Fruit fly (Drosophila melanogaster) whole organism, embryonic: Measurements from ENCODE around the gene PIG-S.

ENCODE experiments used
- CG10267 ChIP-seq: fragments of 200-800 bp; sonication (Bioruptor generic); optimal IDR thresholded peaks from 2 replicates; lab custom pipeline; 2018; ENCODE audit warnings: missing biosample characterization, mild to moderate bottlenecking, missing genetic modification characterization, moderate library complexity
- CG10543 ChIP-seq: fragments of 200-800 bp; sonication (Bioruptor generic); optimal IDR thresholded peaks from 3 replicates; lab custom pipeline; 2017; ENCODE audit warnings: missing biosample characterization, mild to moderate bottlenecking, missing genetic modification characterization, moderate library complexity
- CG12391 ChIP-seq: fragments of 200-800 bp; sonication (Bioruptor generic); optimal IDR thresholded peaks from 3 replicates; lab custom pipeline; 2018; ENCODE audit warnings: missing biosample characterization, mild to moderate bottlenecking, missing genetic modification characterization, moderate library complexity
- CG15073 ChIP-seq: fragments of 200-800 bp; sonication (Bioruptor generic); optimal IDR thresholded peaks from 2 replicates; lab custom pipeline; 2016; ENCODE audit warnings: missing biosample characterization, missing genetic modification characterization
- CG1603 ChIP-seq: fragments of 200-800 bp; sonication (Bioruptor generic); optimal IDR thresholded peaks from 2 replicates; lab custom pipeline; 2019; ENCODE audit warnings: missing biosample characterization, mild to moderate bottlenecking, missing genetic modification characterization, moderate library complexity
- CG17829 ChIP-seq: fragments of 200-800 bp; optimal IDR thresholded peaks from 2 replicates; lab custom pipeline; 2019; ENCODE audit warnings: missing biosample characterization, mild to moderate bottlenecking, missing genetic modification characterization, moderate library complexity
- CG2202 ChIP-seq: fragments of 200-800 bp; sonication (Bioruptor generic); optimal IDR thresholded peaks from 2 replicates; lab custom pipeline; 2018; ENCODE audit warnings: missing biosample characterization, mild to moderate bottlenecking, missing genetic modification characterization
- CG32772 ChIP-seq: fragments of 200-800 bp; sonication (Bioruptor generic); IDR thresholded peaks from 2 replicates; pipeline ENCODE4 v1.3.6; 2022; ENCODE audit warnings: missing biosample characterization, missing genetic modification characterization
- CG33557 ChIP-seq: fragments of 200-800 bp; sonication (Bioruptor generic); optimal IDR thresholded peaks from 2 replicates; lab custom pipeline; 2019; ENCODE audit warnings: missing biosample characterization, mild to moderate bottlenecking, missing genetic modification characterization, moderate library complexity
- CG3847 ChIP-seq: fragments of 200-800 bp; sonication (Bioruptor generic); IDR thresholded peaks from 2 replicates; pipeline ENCODE4 v1.3.6; 2022; ENCODE audit warnings: missing biosample characterization, missing genetic modification characterization
- CG42726 ChIP-seq: fragments of 200-800 bp; sonication (Bioruptor generic); IDR thresholded peaks from 2 replicates; pipeline ENCODE4 v1.3.6; 2022; ENCODE audit warnings: missing biosample characterization, missing genetic modification characterization; ENCODE audit not compliant: partially characterized antibody
- CG6654 ChIP-seq: fragments of 200-800 bp; sonication (Bioruptor generic); optimal IDR thresholded peaks from 2 replicates; lab custom pipeline; 2017; ENCODE audit warnings: missing biosample characterization, mild to moderate bottlenecking, missing genetic modification characterization
- CG6813 ChIP-seq: fragments of 200-800 bp; sonication (Bioruptor generic); optimal IDR thresholded peaks from 2 replicates; lab custom pipeline; 2017; ENCODE audit warnings: missing biosample characterization, missing genetic modification characterization, mild to moderate bottlenecking, moderate library complexity, missing genetic modification reagents
- CG7928 ChIP-seq: fragments of 200-800 bp; sonication (Bioruptor generic); optimal IDR thresholded peaks from 2 replicates; lab custom pipeline; 2017; ENCODE audit warnings: missing biosample characterization, mild to moderate bottlenecking, missing genetic modification characterization
- CG7963 ChIP-seq: fragments of 200-800 bp; sonication (Bioruptor generic); IDR thresholded peaks from 3 replicates; pipeline ENCODE4 v1.3.6; 2022; ENCODE audit warnings: missing biosample characterization, missing genetic modification characterization; ENCODE audit not compliant: partially characterized antibody
- CTCF ChIP-seq: fragments of 200-800 bp; sonication (Bioruptor generic); optimal IDR thresholded peaks from 2 replicates; lab custom pipeline; 2017; ENCODE audit warnings: missing biosample characterization, mild to moderate bottlenecking, missing genetic modification characterization, moderate library complexity
- D19B ChIP-seq: fragments of 200-800 bp; sonication (Bioruptor generic); optimal IDR thresholded peaks from 2 replicates; lab custom pipeline; 2017; ENCODE audit warnings: missing biosample characterization, mild to moderate bottlenecking, missing genetic modification characterization
- HLH54F ChIP-seq: fragments of 200-800 bp; sonication (Bioruptor generic); optimal IDR thresholded peaks from 3 replicates; lab custom pipeline; 2016; ENCODE audit warnings: missing biosample characterization, missing genetic modification characterization
- HmgD ChIP-seq: fragments of 200-800 bp; sonication (Bioruptor generic); optimal IDR thresholded peaks from 3 replicates; lab custom pipeline; 2016; ENCODE audit warnings: missing biosample characterization, missing genetic modification characterization
- Kr ChIP-seq: fragments of 200-800 bp; sonication (Bioruptor generic); optimal IDR thresholded peaks from 2 replicates; lab custom pipeline; 2017; ENCODE audit warnings: missing biosample characterization, mild to moderate bottlenecking, missing genetic modification characterization
- Med ChIP-seq: fragments of 200-800 bp; sonication (Bioruptor generic); peaks from one replicate; lab custom pipeline; 2016; ENCODE audit warnings: missing biosample characterization, missing genetic modification characterization, mild to moderate bottlenecking, inconsistent platforms, moderate library complexity
- Pdp1 ChIP-seq, 2 experiments: fragments of 200-800 bp; sonication (Bioruptor generic); optimal IDR thresholded peaks; 3 replicates each; lab custom pipeline; 2016; ENCODE audit warnings: missing biosample characterization in 2 of 2, missing genetic modification characterization in 2 of 2, mild to moderate bottlenecking in 1 of 2, moderate library complexity in 1 of 2
- Rfx ChIP-seq: fragments of 200-800 bp; sonication (Bioruptor generic); IDR thresholded peaks from 2 replicates; pipeline ENCODE4 v1.3.6; 2022; ENCODE audit warnings: missing biosample characterization, missing genetic modification characterization
- Scr ChIP-seq: fragments of 200-800 bp; sonication (Bioruptor generic); IDR thresholded peaks from 2 replicates; pipeline ENCODE4 v1.3.6; 2022; ENCODE audit warnings: missing biosample characterization, missing genetic modification characterization; ENCODE audit not compliant: partially characterized antibody
- Sox102F ChIP-seq: fragments of 200-800 bp; sonication (Bioruptor generic); optimal IDR thresholded peaks from 2 replicates; lab custom pipeline; 2018; ENCODE audit warnings: missing biosample characterization, mild to moderate bottlenecking, missing genetic modification characterization, moderate library complexity
- Tbp ChIP-seq: fragments of >200 bp; optimal IDR thresholded peaks from 2 replicates; lab custom pipeline; 2018; ENCODE audit warnings: missing biosample characterization, missing genetic modification characterization
- Vsx1 ChIP-seq: fragments of 200-800 bp; sonication (Bioruptor generic); optimal IDR thresholded peaks from 2 replicates; lab custom pipeline; 2017; ENCODE audit warnings: missing biosample characterization, mild to moderate bottlenecking, missing genetic modification characterization, missing genetic modification reagents
- abd-A ChIP-seq: fragments of 200-800 bp; sonication (Bioruptor generic); optimal IDR thresholded peaks from 3 replicates; lab custom pipeline; 2019; ENCODE audit warnings: missing biosample characterization, mild to moderate bottlenecking, missing genetic modification characterization, moderate library complexity
- ato ChIP-seq: fragments of 200-800 bp; sonication (Bioruptor generic); IDR thresholded peaks from 2 replicates; pipeline ENCODE4 v1.3.6; 2022; ENCODE audit warnings: missing biosample characterization, missing genetic modification characterization; ENCODE audit not compliant: partially characterized antibody
- bigmax ChIP-seq: fragments of 200-800 bp; sonication (Bioruptor generic); optimal IDR thresholded peaks from 2 replicates; lab custom pipeline; 2018; ENCODE audit warnings: missing biosample characterization, mild to moderate bottlenecking, missing genetic modification characterization
- cato ChIP-seq: fragments of 200-800 bp; sonication (Bioruptor generic); optimal IDR thresholded peaks from 2 replicates; lab custom pipeline; 2016; ENCODE audit warnings: missing biosample characterization, missing genetic modification characterization, borderline replicate concordance
- cg ChIP-seq: fragments of 200-800 bp; sonication (Bioruptor generic); optimal IDR thresholded peaks from 3 replicates; lab custom pipeline; 2019; ENCODE audit warnings: missing biosample characterization, mild to moderate bottlenecking, missing genetic modification characterization, moderate library complexity
- chinmo ChIP-seq: fragments of 200-800 bp; sonication (Bioruptor generic); IDR thresholded peaks from 4 replicates; pipeline ENCODE4 v1.3.6; 2022; ENCODE audit warnings: missing biosample characterization, missing genetic modification characterization; ENCODE audit not compliant: partially characterized antibody
- fd96Cb ChIP-seq: fragments of 200-800 bp; sonication (Bioruptor generic); optimal IDR thresholded peaks from 2 replicates; lab custom pipeline; 2018; ENCODE audit warnings: missing biosample characterization, mild to moderate bottlenecking, missing genetic modification characterization, moderate library complexity
- gem ChIP-seq: fragments of 200-800 bp; sonication (Bioruptor generic); optimal IDR thresholded peaks from 2 replicates; lab custom pipeline; 2019; ENCODE audit warnings: missing biosample characterization, mild to moderate bottlenecking, missing genetic modification characterization, moderate library complexity
- gt ChIP-seq: fragments of 200-800 bp; sonication (Bioruptor generic); IDR thresholded peaks from 2 replicates; pipeline ENCODE4 v1.3.6; 2022; ENCODE audit warnings: missing biosample characterization, missing genetic modification characterization
- inv ChIP-seq: fragments of 200-800 bp; sonication (Bioruptor generic); IDR thresholded peaks from 2 replicates; pipeline ENCODE4 v1.3.6; 2022; ENCODE audit warnings: missing biosample characterization, missing genetic modification characterization; ENCODE audit not compliant: partially characterized antibody
- knrl ChIP-seq: fragments of 200-800 bp; sonication (Bioruptor generic); IDR thresholded peaks from 3 replicates; pipeline ENCODE4 v1.3.6; 2022; ENCODE audit warnings: missing biosample characterization, missing genetic modification characterization; ENCODE audit not compliant: partially characterized antibody
- otp ChIP-seq: fragments of 200-800 bp; sonication (Bioruptor generic); IDR thresholded peaks from 3 replicates; pipeline ENCODE4, ENCODE4 v1.3.6; 2022; ENCODE audit warnings: missing biosample characterization, missing genetic modification characterization
- peb ChIP-seq: fragments of 200-800 bp; sonication (Bioruptor generic); IDR thresholded peaks from 2 replicates; pipeline ENCODE4 v1.3.6; 2022; ENCODE audit warnings: missing biosample characterization, missing genetic modification characterization
- pzg ChIP-seq: fragments of 200-800 bp; sonication (Bioruptor generic); optimal IDR thresholded peaks from 3 replicates; lab custom pipeline; 2018; ENCODE audit warnings: missing biosample characterization, mild to moderate bottlenecking, missing genetic modification characterization, moderate library complexity
- rib ChIP-seq: fragments of 200-800 bp; sonication (Bioruptor generic); IDR thresholded peaks from 2 replicates; pipeline ENCODE4 v1.3.6; 2022; ENCODE audit warnings: missing biosample characterization, missing genetic modification characterization
- row ChIP-seq: fragments of 200-800 bp; sonication (Bioruptor generic); IDR thresholded peaks from 3 replicates; pipeline ENCODE4 v1.3.6; 2022; ENCODE audit warnings: missing biosample characterization, missing genetic modification characterization
- slbo ChIP-seq: fragments of 200-800 bp; sonication (Bioruptor generic); IDR thresholded peaks from 2 replicates; pipeline ENCODE4 v1.3.6; 2022; ENCODE audit warnings: missing biosample characterization, missing genetic modification characterization
- stc ChIP-seq: fragments of 200-800 bp; sonication (Bioruptor generic); IDR thresholded peaks from 2 replicates; pipeline ENCODE4 v1.3.6; 2022; ENCODE audit warnings: missing biosample characterization, missing genetic modification characterization
- stwl ChIP-seq: fragments of 200-800 bp; sonication (Bioruptor generic); optimal IDR thresholded peaks from 3 replicates; lab custom pipeline; 2018; ENCODE audit warnings: missing biosample characterization, mild to moderate bottlenecking, missing genetic modification characterization, moderate library complexity
- tll ChIP-seq, 2 experiments: fragments of 200-800 bp in 1 of 2; fragments of >200 bp in 1 of 2; sonication (Bioruptor generic) in 1 of 2; optimal IDR thresholded peaks; 2 replicates each; lab custom pipeline; 2017 to 2019; ENCODE audit warnings: missing biosample characterization in 2 of 2, missing genetic modification characterization in 2 of 2, mild to moderate bottlenecking in 1 of 2, moderate library complexity in 1 of 2
- yki ChIP-seq: fragments of >200 bp; optimal IDR thresholded peaks from 3 replicates; lab custom pipeline; 2018
- zen ChIP-seq: fragments of 200-800 bp; sonication (Bioruptor generic); optimal IDR thresholded peaks from 3 replicates; lab custom pipeline; 2018; ENCODE audit warnings: missing biosample characterization, mild to moderate bottlenecking, missing genetic modification characterization, moderate library complexity
- zen2 ChIP-seq: fragments of 200-800 bp; sonication (Bioruptor generic); IDR thresholded peaks from 3 replicates; pipeline ENCODE4 v1.3.6; 2022; ENCODE audit warnings: missing biosample characterization, missing genetic modification characterization; ENCODE audit not compliant: partially characterized antibody

The PIG-S gene

dm6 chr3R:24938049-24938448 is 20.4 kb upstream of the PIG-S start, which contains the start of gene Osbp (continued):
- TF ChIP-seq Kr (GFP tag; lab: Kevin White, UChicago) (no peak), CG15073 (GFP tag; lab: Kevin White, UChicago) (no peak), stwl (tag; lab: Kevin White, UChicago) (peak; percentile 78), abd-A (no peak), otp (GFP tag; lab: Robert Waterston, UW) (no peak), Scr (GFP tag; lab: Robert Waterston, UW) (peak; percentile 57), row (GFP tag; lab: Robert Waterston, UW) (peak; percentile 41; the same call in 2 of the 3 replicates), CG7963 (GFP tag; lab: Robert Waterston, UW) (peak; percentile 59; the same call in 1 of the 3 replicates), rib (GFP tag; lab: Robert Waterston, UW) (no peak), yki (lab: Kevin White, UChicago) (no peak), fd96Cb (no peak), peb (no peak), zen2 (GFP tag; lab: Robert Waterston, UW) (peak; percentile 36; the same call in 2 of the 3 replicates), CG6654 (GFP tag; lab: Kevin White, UChicago) (no peak), cato (GFP tag; lab: Kevin White, UChicago) (no peak), gt (GFP tag; lab: Robert Waterston, UW) (no peak), slbo (GFP tag; lab: Robert Waterston, UW) (0 out of 2 replicates have a peak, but pooled peaks have one; percentile 13), Med (peak; percentile 84), HLH54F (GFP tag; lab: Kevin White, UChicago) (no peak), D19B (GFP tag; lab: Kevin White, UChicago) (no peak), stc (no peak), gem (tag; lab: Kevin White, UChicago) (no peak), Vsx1 (no peak), ato (GFP tag; lab: Robert Waterston, UW) (peak; percentile 58; the same call in 1 of the 2 replicates), CG1603 (tag; lab: Kevin White, UChicago) (no peak), CG2202 (no peak), CG42726 (GFP tag; lab: Robert Waterston, UW) (peak; percentile 70), Sox102F (GFP tag; lab: Kevin White, UChicago) (no peak), CG6813 (GFP tag; lab: Kevin White, UChicago) (no peak), CG10543 (GFP tag; lab: Kevin White, UChicago) (peak; percentile 17), bigmax (GFP tag; lab: Kevin White, UChicago) (no peak), zen (tag; lab: Kevin White, UChicago) (no peak), Tbp (no peak), CG10267 (tag; lab: Kevin White, UChicago) (peak; percentile 72), HmgD (GFP tag; lab: Kevin White, UChicago) (peak; percentile 9), tll (GFP tag; optimal IDR thresholded peaks at IDR 0.05; lab: Kevin White, UChicago) (no peak), CG3847 (GFP tag; lab: Robert Waterston, UW) (peak; percentile 39; the same call in 1 of the 2 replicates), Rfx (GFP tag; lab: Robert Waterston, UW) (peak; percentile 53), chinmo (GFP tag; lab: Robert Waterston, UW) (peak; percentile 68; the same call in 1 of the 4 replicates), inv (GFP tag; lab: Robert Waterston, UW) (peak; percentile 48; the same call in 1 of the 2 replicates), pzg (peak; percentile 85), knrl (peak; percentile 55), CG7928 (GFP tag; lab: Kevin White, UChicago) (no peak), CG17829 (peak; percentile 36), CG32772 (GFP tag; lab: Robert Waterston, UW) (no peak), CG33557 (GFP tag; lab: Kevin White, UChicago) (no peak), CG12391 (tag; lab: Kevin White, UChicago) (no peak), cg (peak; percentile 98), CTCF (no peak), Pdp1 (GFP tag; optimal IDR thresholded peaks at IDR 0.05; lab: Kevin White, UChicago) (peak in 1 of 2 experiments; percentile 7)
